Worm (Caenorhabditis elegans): ENCODE measurements around the gene ceph-41.

- TF ChIP-seq aha-1 (tag) (no peak), rbr-2 (tag; optimal IDR thresholded peaks at IDR 0.05) (no peak), unc-130 (GFP tag; optimal IDR thresholded peaks at IDR 0.05) (no peak), lin-13 (GFP tag; optimal IDR thresholded peaks at IDR 0.05) (no peak)
Observed at ce11 chrIV:8133536-8133935, 6.5 kb downstream of the ceph-41 start, which contains the start of gene sph-1.
